Fruit fly (Drosophila melanogaster): Measurements from ENCODE around the gene HIP.
A peak's percentile ranks its signal among the peaks of the same experiment; 100 is the strongest.

HIP gene

dm6 chrX:3768202-3768601, 30.7 kb upstream of the HIP start (continued):
- TF ChIP-seq CG3065 (GFP tag; optimal IDR thresholded peaks at IDR 0.05) (no peak), mirr (GFP tag; optimal IDR thresholded peaks at IDR 0.05) (no peak), MBD-R2 (GFP tag; IDR thresholded peaks at IDR 0.05) (no peak), BtbVII (GFP tag; optimal IDR thresholded peaks at IDR 0.05) (no peak), CG8924 (tag; optimal IDR thresholded peaks at IDR 0.05) (no peak), zfh1 (GFP tag; IDR thresholded peaks at IDR 0.05) (no peak), ato (GFP tag; IDR thresholded peaks at IDR 0.05; ENCODE audit: partially characterized antibody) (no peak), ERR (GFP tag; optimal IDR thresholded peaks at IDR 0.05) (no peak), Chrac-16 (GFP tag; optimal IDR thresholded peaks at IDR 0.05) (peak; percentile 16), CG9609 (GFP tag; optimal IDR thresholded peaks at IDR 0.05) (no peak), CG17912 (GFP tag; optimal IDR thresholded peaks at IDR 0.05) (no peak), HmgD (GFP tag; optimal IDR thresholded peaks at IDR 0.05) (no peak), Rx (GFP tag; IDR thresholded peaks at IDR 0.05) (0 out of 2 replicates have a peak, but pooled peaks have one; percentile 7), oc (tag; optimal IDR thresholded peaks at IDR 0.05) (no peak), CG4328 (GFP tag; optimal IDR thresholded peaks at IDR 0.05) (no peak), CG32772 (GFP tag; IDR thresholded peaks at IDR 0.05) (0 out of 2 replicates have a peak, but pooled peaks have one; percentile 34), CG7745 (tag; optimal IDR thresholded peaks at IDR 0.05) (no peak), CG17186 (GFP tag; optimal IDR thresholded peaks at IDR 0.05) (no peak), her (GFP tag; optimal IDR thresholded peaks at IDR 0.05) (no peak), Doc2 (GFP tag; IDR thresholded peaks at IDR 0.05) (no peak), tio (GFP tag; optimal IDR thresholded peaks at IDR 0.05) (no peak), NfI (GFP tag; optimal IDR thresholded peaks at IDR 0.05) (no peak), Dip2 (GFP tag; IDR thresholded peaks at IDR 0.05) (no peak), ase (GFP tag; IDR thresholded peaks at IDR 0.05) (no peak), Aef1 (GFP tag; IDR thresholded peaks at IDR 0.05) (0 out of 3 replicates have a peak, but pooled peaks have one; percentile 10), CG7357 (GFP tag; IDR thresholded peaks at IDR 0.05) (no peak), lola (GFP tag; optimal IDR thresholded peaks at IDR 0.05) (peak in 1 of 3 experiments; percentile 5), br (optimal IDR thresholded peaks at IDR 0.05) (no peak), CG1024 (GFP tag; IDR thresholded peaks at IDR 0.05) (no peak), CG30431 (GFP tag; optimal IDR thresholded peaks at IDR 0.05) (no peak), CG8281 (tag; optimal IDR thresholded peaks at IDR 0.05) (no peak), CG15011 (GFP tag; optimal IDR thresholded peaks at IDR 0.05) (no peak), D (optimal IDR thresholded peaks at IDR 0.05) (no peak), D (GFP tag; optimal IDR thresholded peaks at IDR 0.05) (peak; percentile 49), lab (GFP tag; optimal IDR thresholded peaks at IDR 0.05) (peak; percentile 47), ATbp (GFP tag; optimal IDR thresholded peaks at IDR 0.05) (peak; percentile 27), ftz-f1 (GFP tag; optimal IDR thresholded peaks at IDR 0.05) (no peak), Jarid2 (GFP tag; optimal IDR thresholded peaks at IDR 0.05) (no peak), Fer2 (tag; optimal IDR thresholded peaks at IDR 0.05) (no peak), ac (GFP tag; optimal IDR thresholded peaks at IDR 0.05) (no peak), yki (optimal IDR thresholded peaks at IDR 0.05) (no peak), caup (GFP tag; optimal IDR thresholded peaks at IDR 0.05; ENCODE audit: severe bottlenecking) (no peak), disco-r (GFP tag; optimal IDR thresholded peaks at IDR 0.05) (no peak), CG3726 (GFP tag; IDR thresholded peaks at IDR 0.05) (no peak), fd96Cb (tag; optimal IDR thresholded peaks at IDR 0.05) (peak; percentile 25), pfk (GFP tag; optimal IDR thresholded peaks at IDR 0.05) (no peak), CG6791 (GFP tag; IDR thresholded peaks at IDR 0.05; ENCODE audit: partially characterized antibody) (no peak), ttk (GFP tag; IDR thresholded peaks at IDR 0.05) (no peak), CG3838 (GFP tag; optimal IDR thresholded peaks at IDR 0.05) (no peak), CG32532 (GFP tag; IDR thresholded peaks at IDR 0.05) (no peak), nau (GFP tag; optimal IDR thresholded peaks at IDR 0.05) (no peak), CG16815 (GFP tag; optimal IDR thresholded peaks at IDR 0.05) (no peak)
